Worm (Caenorhabditis elegans) whole organism, early embryonic: ENCODE measurements around the gene sto-2.

Source experiments
- F13C5.2 ChIP-seq: sonication (generic microtip); optimal IDR thresholded peaks from 2 replicates; lab custom pipeline; 2017; ENCODE audit warnings: mild to moderate bottlenecking, missing genetic modification characterization, inconsistent platforms, missing compliant biosample characterization
- pes-1 ChIP-seq: fragments of 200-800 bp; sonication (Bioruptor generic); IDR thresholded peaks from 2 replicates; pipeline ENCODE4 v1.3.6; 2022; ENCODE audit warnings: missing genetic modification reagents, missing genetic modification characterization, missing compliant biosample characterization
- tbx-11 ChIP-seq: fragments of 200-800 bp; sonication (Bioruptor generic); IDR thresholded peaks from 2 replicates; pipeline ENCODE4 v1.3.6; 2022; ENCODE audit warnings: missing genetic modification characterization, missing compliant biosample characterization

- TF ChIP-seq tbx-11 (GFP tag; lab: Robert Waterston, UW) (no peak), F13C5.2 (tag; lab: Kevin White, UChicago) (no peak), pes-1 (GFP tag; lab: Robert Waterston, UW) (no peak)
Observed at ce11 chrX:5262033-5262432, 61.2 kb downstream of the sto-2 start.
